Worm (Caenorhabditis elegans) whole organism, young adult: Measurements from ENCODE around the gene B0228.6.

ENCODE experiments used
- F55B11.4 ChIP-seq: sonication (generic microtip); optimal IDR thresholded peaks from 2 replicates; lab custom pipeline; 2016; ENCODE audit warnings: missing compliant biosample characterization, missing genetic modification characterization, borderline replicate concordance; ENCODE audit not compliant: insufficient read depth
- ama-1 ChIP-seq, 3 experiments: fragments of 150-350 bp in 1 of 3; sonication (generic microtip) in 2 of 3; optimal IDR thresholded peaks; 2 replicates each; lab custom pipeline; 2014 to 2018; ENCODE audit warnings: missing biosample characterization in 2 of 3, missing genetic modification characterization in 2 of 3, missing genetic modification reagents in 2 of 3
- attf-6 ChIP-seq: fragments of 200-800 bp; sonication (Bioruptor generic); IDR thresholded peaks from 2 replicates; pipeline ENCODE4 v1.3.6; 2022; ENCODE audit warnings: missing genetic modification reagents, missing genetic modification characterization, missing compliant biosample characterization
- dpl-1 ChIP-seq: fragments of 150-350 bp; optimal IDR thresholded peaks from 2 replicates; lab custom pipeline; 2014; ENCODE audit warnings: missing biosample characterization, missing genetic modification reagents, missing genetic modification characterization
- hlh-12 ChIP-seq: sonication (generic microtip); optimal IDR thresholded peaks from 2 replicates; lab custom pipeline; 2016; ENCODE audit warnings: missing genetic modification characterization, missing compliant biosample characterization
- let-526 ChIP-seq: fragments of 200-800 bp; sonication (Bioruptor generic); IDR thresholded peaks from 2 replicates; pipeline ENCODE4 v1.3.6; 2022; ENCODE audit warnings: missing genetic modification reagents, missing genetic modification characterization, missing compliant biosample characterization
- lsl-1 ChIP-seq: fragments of 200-800 bp; sonication (Bioruptor generic); optimal IDR thresholded peaks from 2 replicates; lab custom pipeline; 2018; ENCODE audit warnings: mild to moderate bottlenecking, missing genetic modification characterization, moderate library complexity, missing compliant biosample characterization
- mel-28 ChIP-seq: sonication (generic microtip); optimal IDR thresholded peaks from 2 replicates; lab custom pipeline; 2016; ENCODE audit warnings: borderline replicate concordance, mild to moderate bottlenecking, missing genetic modification characterization, missing compliant biosample characterization
- pbrm-1 ChIP-seq: fragments of 200-800 bp; sonication (Bioruptor generic); IDR thresholded peaks from 2 replicates; pipeline ENCODE4 v1.3.6; 2022; ENCODE audit warnings: missing genetic modification reagents, missing genetic modification characterization, missing compliant biosample characterization
- rpc-1 ChIP-seq, 2 experiments: fragments of 150-350 bp in 1 of 2; sonication (generic microtip) in 1 of 2; optimal IDR thresholded peaks; 2 replicates each; lab custom pipeline; 2014 to 2018; ENCODE audit warnings: missing biosample characterization in 1 of 2, missing genetic modification characterization in 1 of 2, missing genetic modification reagents in 1 of 2, missing genotype in 1 of 2
- snpc-1.3 ChIP-seq: sonication (generic microtip); optimal IDR thresholded peaks from 2 replicates; lab custom pipeline; 2017; ENCODE audit warnings: missing genetic modification characterization, mild to moderate bottlenecking, missing compliant biosample characterization, antibody characterized with exemption, moderate library complexity, missing genotype, missing genetic modification reagents; ENCODE audit not compliant: insufficient read depth
- sptf-2 ChIP-seq: fragments of 200-800 bp; sonication (Bioruptor generic); optimal IDR thresholded peaks from 2 replicates; lab custom pipeline; 2018; ENCODE audit warnings: mild to moderate bottlenecking, missing genetic modification characterization, missing compliant biosample characterization

DNA sequence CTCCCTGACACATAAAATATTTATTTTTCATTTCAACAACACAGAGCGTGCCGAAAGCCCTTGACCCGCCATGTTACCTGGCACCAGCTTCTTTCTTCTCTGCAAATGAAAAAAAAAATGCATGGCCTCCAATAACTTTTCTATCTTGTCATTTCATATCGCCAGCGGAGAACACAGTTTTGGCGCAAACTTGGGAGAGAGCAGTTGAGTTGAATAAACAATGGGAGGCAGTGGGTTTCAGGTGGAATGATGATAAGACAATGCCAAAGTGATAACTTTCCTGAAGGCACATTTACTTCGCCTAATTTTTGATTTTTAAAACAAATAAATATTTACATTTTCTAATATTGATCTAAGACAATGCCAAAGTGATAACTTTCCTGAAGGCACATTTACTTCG lies 46.3 kb upstream of the B0228.6 start:
- TF ChIP-seq hlh-12 (tag; lab: Kevin White, UChicago) (no peak), sptf-2 (no peak), ama-1 (optimal IDR thresholded peaks at IDR 0.05; lab: Kevin White, UChicago) (no peak), ama-1 (GFP tag; optimal IDR thresholded peaks at IDR 0.05; lab: Kevin White, UChicago) (no peak), mel-28 (tag; lab: Kevin White, UChicago) (no peak), lsl-1 (GFP tag; lab: Kevin White, UChicago) (no peak), snpc-1.3 (tag; lab: Kevin White, UChicago) (no peak), F55B11.4 (tag; lab: Kevin White, UChicago) (no peak), let-526 (no peak), pbrm-1 (GFP tag; lab: Robert Waterston, UW) (no peak), dpl-1 (GFP tag; lab: Kevin White, UChicago) (no peak), rpc-1 (optimal IDR thresholded peaks at IDR 0.05; lab: Kevin White, UChicago) (no peak), rpc-1 (tag; optimal IDR thresholded peaks at IDR 0.05; lab: Kevin White, UChicago) (no peak), attf-6 (no peak)
